Fruit fly (Drosophila melanogaster): ENCODE measurements around the gene CG5577.

CG5577 gene

DNA sequence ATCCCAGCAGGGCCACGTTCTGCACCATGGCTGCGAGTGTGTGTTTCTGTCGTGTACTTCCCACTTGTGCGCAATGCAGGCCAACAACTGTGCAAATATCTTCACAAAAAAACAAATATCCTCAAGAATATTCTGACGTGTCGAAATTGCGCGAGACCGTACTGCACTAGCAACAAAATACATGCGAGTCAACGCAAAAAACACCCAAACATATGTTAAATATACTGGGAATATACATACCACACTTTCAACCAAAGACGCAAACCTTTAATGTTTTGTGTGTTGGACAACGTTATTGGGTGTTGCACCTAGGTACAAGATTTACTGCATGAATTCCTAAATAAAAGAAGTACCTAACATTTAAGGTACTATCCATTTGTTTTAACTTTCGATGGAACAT, 39.1 kb downstream of the CG5577 start, which contains the start of gene NUCB1 (continued):
- TF ChIP-seq CG31441 (GFP tag; IDR thresholded peaks at IDR 0.05) (no peak), CG10565 (GFP tag; optimal IDR thresholded peaks at IDR 0.05) (no peak), CG15269 (tag; optimal IDR thresholded peaks at IDR 0.05) (no peak), mam (GFP tag; optimal IDR thresholded peaks at IDR 0.05) (peak; percentile 64), abd-A (tag; optimal IDR thresholded peaks at IDR 0.05) (no peak), Gug (GFP tag; IDR thresholded peaks at IDR 0.05) (no peak), pros (GFP tag; optimal IDR thresholded peaks at IDR 0.05) (no peak), chinmo (GFP tag; IDR thresholded peaks at IDR 0.05; ENCODE audit: partially characterized antibody) (no peak), CG17829 (tag; optimal IDR thresholded peaks at IDR 0.05) (peak; percentile 46), CG33213 (GFP tag; optimal IDR thresholded peaks at IDR 0.05) (peak; percentile 79), HLH54F (GFP tag; optimal IDR thresholded peaks at IDR 0.05) (peak; percentile 13), Atf6 (GFP tag; IDR thresholded peaks at IDR 0.05) (peak; percentile 24; the same call in 1 of the 2 replicates), sc (optimal IDR thresholded peaks at IDR 0.05) (no peak), sc (GFP tag; optimal IDR thresholded peaks at IDR 0.05) (no peak), CG7928 (GFP tag; optimal IDR thresholded peaks at IDR 0.05) (peak; percentile 0), h (optimal IDR thresholded peaks at IDR 0.05) (no peak), Rx (GFP tag; IDR thresholded peaks at IDR 0.05) (no peak), ara (GFP tag; IDR thresholded peaks at IDR 0.05) (peak; percentile 54), Meics (GFP tag; optimal IDR thresholded peaks at IDR 0.05) (peak; percentile 23), Dref (GFP tag; IDR thresholded peaks at IDR 0.05) (peak; percentile 38), dysf (GFP tag; IDR thresholded peaks at IDR 0.05) (0 out of 3 replicates have a peak, but pooled peaks have one; percentile 33), CG6854 (GFP tag; optimal IDR thresholded peaks at IDR 0.05) (peak; percentile 11), Side (GFP tag; optimal IDR thresholded peaks at IDR 0.05) (no peak), ranshi (GFP tag; IDR thresholded peaks at IDR 0.05) (0 out of 2 replicates have a peak, but pooled peaks have one; percentile 14), gsb-n (tag; optimal IDR thresholded peaks at IDR 0.05) (no peak), CG11696 (GFP tag; IDR thresholded peaks at IDR 0.05) (no peak), CG43689 (GFP tag; IDR thresholded peaks at IDR 0.05) (no peak), fd64A (GFP tag; optimal IDR thresholded peaks at IDR 0.05) (no peak), bigmax (GFP tag; optimal IDR thresholded peaks at IDR 0.05) (no peak), Bdp1 (GFP tag; optimal IDR thresholded peaks at IDR 0.05) (peak; percentile 14), ind (GFP tag; optimal IDR thresholded peaks at IDR 0.05) (peak; percentile 40), CG9609 (GFP tag; optimal IDR thresholded peaks at IDR 0.05) (peak; percentile 33), bsh (GFP tag; optimal IDR thresholded peaks at IDR 0.05) (peak in 1 of 2 experiments; percentile 32), B-H2 (GFP tag; optimal IDR thresholded peaks at IDR 0.05) (peak; percentile 67), pzg (GFP tag; optimal IDR thresholded peaks at IDR 0.05) (peak; percentile 98), CG13287 (GFP tag; IDR thresholded peaks at IDR 0.05; ENCODE audit: partially characterized antibody) (peak; percentile 56; the same call in 1 of the 2 replicates), CG6791 (GFP tag; IDR thresholded peaks at IDR 0.05; ENCODE audit: partially characterized antibody) (no peak), CG4424 (GFP tag; optimal IDR thresholded peaks at IDR 0.05) (peak; percentile 33), prd (optimal IDR thresholded peaks at IDR 0.05) (no peak), prd (GFP tag; IDR thresholded peaks at IDR 0.05) (no peak), CG7745 (tag; optimal IDR thresholded peaks at IDR 0.05) (no peak), nerfin-2 (GFP tag; IDR thresholded peaks at IDR 0.05; ENCODE audit: partially characterized antibody) (no peak), Drgx (GFP tag; IDR thresholded peaks at IDR 0.05) (no peak), ssp (GFP tag; IDR thresholded peaks at IDR 0.05) (no peak), CG10431 (GFP tag; optimal IDR thresholded peaks at IDR 0.05) (no peak), ems (GFP tag; optimal IDR thresholded peaks at IDR 0.05) (peak; percentile 30), CG15514 (GFP tag; optimal IDR thresholded peaks at IDR 0.05) (peak; percentile 83), Eip74EF (GFP tag; optimal IDR thresholded peaks at IDR 0.05) (no peak), CG10366 (GFP tag; IDR thresholded peaks at IDR 0.05) (peak; percentile 12; the same call in 1 of the 2 replicates), CG10321 (GFP tag; IDR thresholded peaks at IDR 0.05) (no peak), CG17359 (tag; optimal IDR thresholded peaks at IDR 0.05) (no peak), twi (tag; optimal IDR thresholded peaks at IDR 0.05) (peak; percentile 27)

Data from whole organism, embryonic.